Worm (Caenorhabditis elegans) whole organism, L1 larva: ENCODE measurements around the gene unc-79.

ENCODE experiments used
- C04F5.9 ChIP-seq: sonication (generic microtip); optimal IDR thresholded peaks from 2 replicates; lab custom pipeline; 2016; ENCODE audit warnings: missing genetic modification characterization, missing compliant biosample characterization
- ces-1 ChIP-seq: fragments of 150-350 bp; optimal IDR thresholded peaks from 2 replicates; lab custom pipeline; 2014; ENCODE audit warnings: missing biosample characterization, missing genetic modification reagents, missing genetic modification characterization
- egl-27 ChIP-seq, 2 experiments: fragments of 150-350 bp in 1 of 2; sonication (generic microtip); optimal IDR thresholded peaks; 3 replicates each; lab custom pipeline; 2017 to 2018; ENCODE audit warnings: missing biosample characterization in 2 of 2, missing genetic modification characterization in 2 of 2, missing genetic modification reagents in 2 of 2
- elt-3 ChIP-seq, 6 experiments: fragments of 150-350 bp in 1 of 6; sonication (generic microtip); optimal IDR thresholded peaks; 2 replicates each; lab custom pipeline; 2017 to 2018; ENCODE audit warnings: missing biosample characterization in 6 of 6, missing genetic modification characterization in 6 of 6, inconsistent platforms in 1 of 6
- fkh-8 ChIP-seq: sonication (generic microtip); optimal IDR thresholded peaks from 2 replicates; lab custom pipeline; 2016; ENCODE audit warnings: mild to moderate bottlenecking, missing genetic modification characterization, missing compliant biosample characterization
- fos-1 ChIP-seq: fragments of 150-350 bp; optimal IDR thresholded peaks from 2 replicates; lab custom pipeline; 2014; ENCODE audit warnings: missing biosample characterization, missing genetic modification characterization
- lin-39 ChIP-seq: fragments of 150-350 bp; optimal IDR thresholded peaks from 2 replicates; lab custom pipeline; 2014; ENCODE audit warnings: missing biosample characterization, missing genetic modification reagents, missing genetic modification characterization
- nhr-28 ChIP-seq: fragments of 150-350 bp; optimal IDR thresholded peaks from 2 replicates; lab custom pipeline; 2014; ENCODE audit warnings: missing biosample characterization, missing genetic modification characterization
- nhr-47 ChIP-seq: sonication (generic microtip); optimal IDR thresholded peaks from 2 replicates; lab custom pipeline; 2016; ENCODE audit warnings: mild to moderate bottlenecking, missing genetic modification characterization, moderate library complexity, missing compliant biosample characterization
- nhr-76 ChIP-seq: sonication (generic microtip); optimal IDR thresholded peaks from 2 replicates; lab custom pipeline; 2017; ENCODE audit warnings: missing biosample characterization, missing genetic modification characterization
- sox-4 ChIP-seq: sonication (generic microtip); optimal IDR thresholded peaks from 2 replicates; lab custom pipeline; 2016; ENCODE audit warnings: missing genetic modification characterization, missing compliant biosample characterization
- swsn-7 ChIP-seq: sonication (generic microtip); optimal IDR thresholded peaks from 2 replicates; lab custom pipeline; 2016; ENCODE audit warnings: missing genetic modification characterization, missing compliant biosample characterization
- unc-130 ChIP-seq: fragments of 150-350 bp; optimal IDR thresholded peaks from 2 replicates; lab custom pipeline; 2017; ENCODE audit warnings: missing biosample characterization, missing genetic modification characterization, inconsistent platforms
- zag-1 ChIP-seq: fragments of 150-350 bp; optimal IDR thresholded peaks from 2 replicates; lab custom pipeline; 2014; ENCODE audit warnings: missing biosample characterization, missing genetic modification characterization

DNA sequence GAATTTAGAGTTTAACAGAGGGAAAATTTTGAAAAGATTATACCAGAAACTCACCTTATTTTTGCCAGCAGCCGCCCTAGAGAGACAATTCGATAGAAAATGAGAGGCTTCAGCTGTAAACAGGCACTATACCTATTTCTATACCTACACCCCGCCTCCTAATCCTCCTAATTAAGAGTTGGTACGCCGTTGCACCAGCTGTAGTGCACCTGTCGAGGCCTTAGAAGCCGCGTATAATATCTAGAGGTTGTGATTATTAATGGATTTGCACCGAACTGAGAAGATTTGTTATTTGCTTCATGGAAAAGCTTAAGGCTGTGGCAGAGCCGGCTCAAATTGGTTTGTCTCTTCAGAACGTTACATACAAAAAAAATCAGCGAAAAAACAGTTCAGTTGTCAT, 25.6 kb downstream of the unc-79 start, which contains the start of gene C03C10.5:
- TF ChIP-seq swsn-7 (tag; lab: Kevin White, UChicago) (no peak), nhr-47 (tag; lab: Kevin White, UChicago) (no peak), unc-130 (tag; lab: Kevin White, UChicago) (no peak), nhr-28 (no peak), fos-1 (no peak), C04F5.9 (no peak), zag-1 (tag; lab: Kevin White, UChicago) (no peak), elt-3 (tag; optimal IDR thresholded peaks at IDR 0.05; lab: Kevin White, UChicago) (no peak), sox-4 (tag; lab: Kevin White, UChicago) (no peak), fkh-8 (tag; lab: Kevin White, UChicago) (no peak), nhr-76 (no peak), egl-27 (tag; optimal IDR thresholded peaks at IDR 0.05; lab: Kevin White, UChicago) (no peak), ces-1 (GFP tag; lab: Kevin White, UChicago) (no peak), lin-39 (tag; lab: Kevin White, UChicago) (no peak)
